Worm (Caenorhabditis elegans) whole organism, mixed stage, embryonic: ENCODE results near the gene fbxa-39.

Experiments
- bed-3 ChIP-seq: fragments of 200-800 bp; sonication (Bioruptor generic); optimal IDR thresholded peaks from 3 replicates; lab custom pipeline; 2018; ENCODE audit warnings: mild to moderate bottlenecking, missing genetic modification characterization, moderate library complexity, missing compliant biosample characterization
- blmp-1 ChIP-seq: fragments of 150-350 bp; optimal IDR thresholded peaks from 2 replicates; lab custom pipeline; 2014; ENCODE audit warnings: missing biosample characterization, missing genetic modification characterization
- ceh-39 ChIP-seq: fragments of 150-350 bp; optimal IDR thresholded peaks from 2 replicates; lab custom pipeline; 2014; ENCODE audit warnings: missing biosample characterization, missing genetic modification characterization
- ceh-43 ChIP-seq: fragments of 200-800 bp; sonication (Bioruptor generic); optimal IDR thresholded peaks from 2 replicates; lab custom pipeline; 2018; ENCODE audit warnings: mild to moderate bottlenecking, missing genetic modification characterization, moderate library complexity, missing compliant biosample characterization
- ceh-83 ChIP-seq: fragments of 200-800 bp; sonication (Bioruptor generic); optimal IDR thresholded peaks from 2 replicates; lab custom pipeline; 2018; ENCODE audit warnings: mild to moderate bottlenecking, missing genetic modification characterization, missing compliant biosample characterization
- ces-1 ChIP-seq: fragments of 150-350 bp; optimal IDR thresholded peaks from 2 replicates; lab custom pipeline; 2014; ENCODE audit warnings: missing biosample characterization, missing genetic modification reagents, missing genetic modification characterization
- cnd-1 ChIP-seq: fragments of 200-800 bp; sonication (Bioruptor generic); optimal IDR thresholded peaks from 2 replicates; lab custom pipeline; 2018; ENCODE audit warnings: mild to moderate bottlenecking, missing genetic modification characterization, missing compliant biosample characterization
- drap-1 ChIP-seq: fragments of 200-800 bp; sonication (Bioruptor generic); optimal IDR thresholded peaks from 3 replicates; lab custom pipeline; 2018; ENCODE audit warnings: mild to moderate bottlenecking, missing genetic modification characterization, missing compliant biosample characterization
- elt-1 ChIP-seq: sonication (generic microtip); optimal IDR thresholded peaks from 2 replicates; lab custom pipeline; 2017; ENCODE audit warnings: missing genetic modification characterization, mild to moderate bottlenecking, missing compliant biosample characterization, antibody characterized with exemption, moderate library complexity, borderline replicate concordance; ENCODE audit not compliant: insufficient read depth
- elt-3 ChIP-seq: fragments of 150-350 bp; optimal IDR thresholded peaks from 2 replicates; lab custom pipeline; 2014; ENCODE audit warnings: missing biosample characterization, missing genetic modification characterization
- flh-1 ChIP-seq: fragments of 200-800 bp; sonication (Bioruptor generic); optimal IDR thresholded peaks from 2 replicates; lab custom pipeline; 2018; ENCODE audit warnings: mild to moderate bottlenecking, missing genetic modification characterization, moderate library complexity, missing compliant biosample characterization
- ham-2 ChIP-seq: fragments of 200-800 bp; sonication (Bioruptor generic); optimal IDR thresholded peaks from 2 replicates; lab custom pipeline; 2018; ENCODE audit warnings: mild to moderate bottlenecking, missing genetic modification characterization, missing compliant biosample characterization
- lin-13 ChIP-seq: fragments of 150-350 bp; optimal IDR thresholded peaks from 2 replicates; lab custom pipeline; 2014; ENCODE audit warnings: missing biosample characterization, missing genetic modification characterization
- lin-32 ChIP-seq: fragments of 200-800 bp; sonication (Bioruptor generic); optimal IDR thresholded peaks from 2 replicates; lab custom pipeline; 2018; ENCODE audit warnings: mild to moderate bottlenecking, missing genetic modification characterization, missing compliant biosample characterization
- lsy-2 ChIP-seq: fragments of 150-350 bp; optimal IDR thresholded peaks from 2 replicates; lab custom pipeline; 2014; ENCODE audit warnings: missing biosample characterization, missing genetic modification characterization
- mab-5 ChIP-seq: fragments of 150-350 bp; optimal IDR thresholded peaks from 2 replicates; lab custom pipeline; 2014; ENCODE audit warnings: missing biosample characterization, missing genetic modification characterization
- mep-1 ChIP-seq: fragments of 150-350 bp; optimal IDR thresholded peaks from 2 replicates; lab custom pipeline; 2017; ENCODE audit warnings: missing biosample characterization, missing genetic modification reagents, missing genetic modification characterization, inconsistent platforms
- mls-2 ChIP-seq: sonication (generic microtip); optimal IDR thresholded peaks from 2 replicates; lab custom pipeline; 2016; ENCODE audit warnings: mild to moderate bottlenecking, missing genetic modification characterization, moderate library complexity, missing compliant biosample characterization
- nhr-12 ChIP-seq: fragments of 150-350 bp; optimal IDR thresholded peaks from 2 replicates; lab custom pipeline; 2014; ENCODE audit warnings: missing biosample characterization, missing genetic modification characterization
- nhr-2 ChIP-seq: fragments of 150-350 bp; optimal IDR thresholded peaks from 2 replicates; lab custom pipeline; 2014; ENCODE audit warnings: missing biosample characterization, missing genetic modification characterization
- nhr-237 ChIP-seq: fragments of 150-350 bp; optimal IDR thresholded peaks from 2 replicates; lab custom pipeline; 2014; ENCODE audit warnings: missing biosample characterization, missing genetic modification characterization
- nhr-28 ChIP-seq: fragments of 150-350 bp; optimal IDR thresholded peaks from 2 replicates; lab custom pipeline; 2014; ENCODE audit warnings: missing biosample characterization, missing genetic modification characterization
- nhr-76 ChIP-seq: sonication (generic microtip); optimal IDR thresholded peaks from 2 replicates; lab custom pipeline; 2017; ENCODE audit warnings: missing biosample characterization, missing genetic modification characterization
- pha-4 ChIP-seq: fragments of 150-350 bp; optimal IDR thresholded peaks from 2 replicates; lab custom pipeline; 2018; ENCODE audit warnings: missing biosample characterization, missing genetic modification reagents, missing genetic modification characterization
- sem-2 ChIP-seq: fragments of 200-800 bp; sonication (Bioruptor generic); optimal IDR thresholded peaks from 2 replicates; lab custom pipeline; 2018; ENCODE audit warnings: mild to moderate bottlenecking, missing genetic modification characterization, missing compliant biosample characterization
- snpc-4 ChIP-seq: fragments of 150-350 bp; optimal IDR thresholded peaks from 2 replicates; lab custom pipeline; 2014; ENCODE audit warnings: missing biosample characterization, missing genetic modification characterization
- sptf-1 ChIP-seq: sonication (generic microtip); optimal IDR thresholded peaks from 2 replicates; lab custom pipeline; 2017; ENCODE audit warnings: mild to moderate bottlenecking, missing genetic modification characterization, moderate library complexity, missing compliant biosample characterization
- tbx-8 ChIP-seq: fragments of 200-800 bp; sonication (Bioruptor generic); optimal IDR thresholded peaks from 2 replicates; lab custom pipeline; 2018; ENCODE audit warnings: mild to moderate bottlenecking, missing genetic modification characterization, moderate library complexity, missing compliant biosample characterization
- unc-120 ChIP-seq: sonication (generic microtip); optimal IDR thresholded peaks from 2 replicates; lab custom pipeline; 2017; ENCODE audit warnings: missing genetic modification characterization, missing compliant biosample characterization; ENCODE audit not compliant: poor library complexity, severe bottlenecking
- unc-39 ChIP-seq: fragments of 150-350 bp; optimal IDR thresholded peaks from 2 replicates; lab custom pipeline; 2014; ENCODE audit warnings: missing biosample characterization, missing genetic modification characterization
- unc-62 ChIP-seq: fragments of 150-350 bp; optimal IDR thresholded peaks from 2 replicates; lab custom pipeline; 2014; ENCODE audit warnings: missing biosample characterization, missing genetic modification reagents, missing genetic modification characterization
- ztf-11 ChIP-seq: fragments of 150-350 bp; optimal IDR thresholded peaks from 2 replicates; lab custom pipeline; 2014; ENCODE audit warnings: missing biosample characterization, missing genetic modification characterization

fbxa-39 gene

DNA sequence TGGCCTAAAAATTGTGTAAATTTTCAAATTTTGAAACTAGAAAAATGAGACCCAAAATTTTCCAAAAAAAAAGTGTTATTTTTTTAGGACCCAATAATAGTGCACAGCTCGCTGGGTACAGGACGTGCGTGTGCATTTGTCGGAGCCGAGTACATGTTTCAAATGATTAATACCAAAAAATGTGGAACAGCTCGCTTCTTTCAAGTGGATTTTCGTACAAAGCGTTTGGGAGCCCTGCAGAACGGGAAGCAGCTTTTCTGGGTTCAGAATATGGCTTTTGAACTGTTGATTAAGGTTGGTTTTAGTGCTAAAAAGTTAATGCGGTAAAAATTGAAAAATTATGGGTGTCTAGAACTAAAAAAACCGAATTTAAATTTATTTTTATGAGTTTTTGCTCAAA lies 15.4 kb downstream of the fbxa-39 start:
- TF ChIP-seq ceh-83 (GFP tag; lab: Kevin White, UChicago) (no peak), sptf-1 (tag; lab: Kevin White, UChicago) (no peak), snpc-4 (tag; lab: Kevin White, UChicago) (no peak)

- no peak for TF ChIP-seq lin-32 (GFP tag; lab: Kevin White, UChicago)
- no peak for TF ChIP-seq drap-1
- no peak for TF ChIP-seq ceh-43 (GFP tag; lab: Kevin White, UChicago)
- TF ChIP-seq tbx-8 (GFP tag; lab: Kevin White, UChicago), result no peak
- no peak for TF ChIP-seq sptf-1 (tag; lab: Kevin White, UChicago)
- TF ChIP-seq unc-120 (tag; lab: Kevin White, UChicago), result no peak
These were observed 18.3 kb downstream of the fbxa-39 start, which contains the start of gene fbxa-219 for ce11 chrIII:2291139-2291538. fbxa-219 (plus strand) TSS chrIII:2291415.

ce11 chrIII:2294736-2295135 lies 21.9 kb downstream of the fbxa-39 start:
- TF ChIP-seq unc-39 (tag; lab: Kevin White, UChicago), result no peak
- peak; percentile 68 for TF ChIP-seq pha-4
- TF ChIP-seq, all 35 proteins: peak for 1

ce11 chrIII:2304149-2304548 lies 31.3 kb downstream of the fbxa-39 start:
- no peak for TF ChIP-seq nhr-2 (tag; lab: Kevin White, UChicago)
- TF ChIP-seq nhr-76 (tag; lab: Kevin White, UChicago), result no peak
- no peak for TF ChIP-seq pha-4
- no peak for TF ChIP-seq elt-1 (tag; lab: Kevin White, UChicago)
- TF ChIP-seq mep-1 (tag; lab: Kevin White, UChicago), result no peak
- TF ChIP-seq bed-3, result no peak
- no peak for TF ChIP-seq ces-1
- no peak for TF ChIP-seq elt-3 (tag; lab: Kevin White, UChicago)
- TF ChIP-seq mls-2, result no peak
- no peak for TF ChIP-seq flh-1 (GFP tag; lab: Kevin White, UChicago)
- no peak for TF ChIP-seq ceh-39
- TF ChIP-seq nhr-28, result no peak
- no peak for TF ChIP-seq tbx-8 (GFP tag; lab: Kevin White, UChicago)
- no peak for TF ChIP-seq snpc-4 (tag; lab: Kevin White, UChicago)
- no peak for TF ChIP-seq sem-2 (GFP tag; lab: Kevin White, UChicago)
- TF ChIP-seq blmp-1 (tag; lab: Kevin White, UChicago), result no peak
- no peak for TF ChIP-seq mab-5
- TF ChIP-seq ham-2 (GFP tag; lab: Kevin White, UChicago), result no peak

ce11 chrIII:2304867-2305266 lies 32.0 kb downstream of the fbxa-39 start, which contains the start of gene Y54F10BM.9:
Y54F10BM.9 (minus strand) TSS chrIII:2304927.
- peak; percentile 30 for TF ChIP-seq ham-2 (GFP tag; lab: Kevin White, UChicago)
- peak; percentile 31 for TF ChIP-seq pha-4
- no peak for TF ChIP-seq flh-1 (GFP tag; lab: Kevin White, UChicago)
- no peak for TF ChIP-seq blmp-1 (tag; lab: Kevin White, UChicago)
- TF ChIP-seq nhr-2 (tag; lab: Kevin White, UChicago), result peak; percentile 25
- TF ChIP-seq unc-120 (tag; lab: Kevin White, UChicago), result no peak
- peak; percentile 0 for TF ChIP-seq lsy-2
- peak; percentile 18 for TF ChIP-seq mls-2
- peak; percentile 36 for TF ChIP-seq mep-1 (tag; lab: Kevin White, UChicago)
- peak; percentile 67 for TF ChIP-seq ces-1
- TF ChIP-seq lin-32 (GFP tag; lab: Kevin White, UChicago), result peak; percentile 76
- peak; percentile 32 for TF ChIP-seq unc-39 (tag; lab: Kevin White, UChicago)
- peak; percentile 56 for TF ChIP-seq lin-13 (tag; lab: Kevin White, UChicago)
- TF ChIP-seq nhr-12 (tag; lab: Kevin White, UChicago), result no peak
- TF ChIP-seq cnd-1 (tag; lab: Kevin White, UChicago), result peak; percentile 88

DNA sequence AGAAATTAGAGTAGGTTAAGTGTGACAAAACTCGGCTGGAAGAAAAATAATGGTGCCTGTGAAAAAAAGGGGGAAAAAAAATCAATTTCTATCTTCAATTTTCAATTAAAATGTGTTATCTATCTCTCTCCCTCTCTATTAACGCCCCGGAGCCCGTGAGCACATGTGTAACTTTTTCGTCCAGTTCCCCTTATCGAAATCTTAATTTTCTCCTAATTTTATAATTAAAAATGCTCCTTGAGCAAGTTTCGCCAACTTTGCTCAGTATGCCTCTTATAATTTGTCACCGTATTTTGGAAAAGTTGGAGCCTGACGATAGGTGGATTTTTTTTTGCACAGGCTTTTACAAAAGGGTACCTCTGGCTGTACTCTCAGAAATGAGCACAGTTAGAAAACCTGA lies 35.2 kb downstream of the fbxa-39 start, which contains the start of the genes fbxa-1 and Y54F10BM.20:
Gene fbxa-1, minus strand, starts transcription at position 101 of the 400 bp plus-strand sequence.
Gene Y54F10BM.20, plus strand, starts transcription at position 231 of the 400 bp plus-strand sequence.
- TF ChIP-seq sem-2 (GFP tag; lab: Kevin White, UChicago) (no peak), nhr-28 (no peak), elt-1 (tag; lab: Kevin White, UChicago) (no peak), lin-32 (GFP tag; lab: Kevin White, UChicago) (no peak), ces-1 (no peak), ceh-83 (GFP tag; lab: Kevin White, UChicago) (no peak), mls-2 (no peak), drap-1 (no peak), ztf-11 (no peak), mep-1 (tag; lab: Kevin White, UChicago) (no peak), pha-4 (no peak), nhr-237 (tag; lab: Kevin White, UChicago) (no peak), unc-62 (GFP tag; lab: Kevin White, UChicago) (no peak), tbx-8 (GFP tag; lab: Kevin White, UChicago) (no peak)
